Worm (Caenorhabditis elegans): ENCODE measurements around the gene his-24.

ce11 chrX:14489945-14490344 is at the start of gene his-24:
- 0 out of 2 replicates have a peak, but pooled peaks have one; percentile 36 for TF ChIP-seq T22C8.4 (GFP tag; IDR thresholded peaks at IDR 0.05)
- TF ChIP-seq flt-1 (GFP tag; IDR thresholded peaks at IDR 0.05) = peak; percentile 83
- no peak for TF ChIP-seq ztf-29 (GFP tag; IDR thresholded peaks at IDR 0.05)
- peak; percentile 72 for TF ChIP-seq cog-1 (tag; optimal IDR thresholded peaks at IDR 0.05)
- TF ChIP-seq ref-1 (GFP tag; conservative IDR thresholded peaks at IDR 0.05) = no peak

All from whole organism, midembryonic.